Fruit fly (Drosophila melanogaster) whole organism, larva: ENCODE measurements around the gene Cyp318a1.

Experiments used
- noc ChIP-seq: fragments of 200-800 bp; sonication (Bioruptor generic); optimal IDR thresholded peaks from 3 replicates; lab custom pipeline; 2019; ENCODE audit warnings: missing biosample characterization, mild to moderate bottlenecking, missing genetic modification characterization, moderate library complexity

The Cyp318a1 gene

dm6 chrX:12013098-12013493 lies 19.3 kb upstream of the Cyp318a1 start:
- TF ChIP-seq noc (tag; lab: Kevin White, UChicago), result peak; percentile 60

DNA sequence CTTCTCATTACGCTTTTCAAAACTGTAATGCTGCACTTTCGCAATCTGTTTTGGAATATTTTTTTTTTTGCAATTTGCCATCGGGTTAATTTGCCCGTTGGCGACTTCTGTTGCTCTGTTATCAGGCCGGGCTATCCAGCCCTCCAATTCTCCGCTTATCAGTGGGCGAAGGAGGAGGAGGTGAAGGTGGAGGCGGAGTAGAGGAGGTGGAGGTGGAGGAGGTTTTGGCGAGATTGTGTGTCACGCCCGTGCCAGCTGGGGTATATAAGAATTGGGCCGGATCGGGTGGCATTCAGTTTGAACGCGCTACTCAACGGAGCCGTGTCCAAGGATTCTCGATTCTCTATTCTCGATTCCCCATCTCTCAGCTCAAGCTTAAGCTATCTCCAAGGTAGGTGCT lies 18.3 kb upstream of the Cyp318a1 start:
- no peak for TF ChIP-seq noc (tag; lab: Kevin White, UChicago)

- TF ChIP-seq noc (tag; lab: Kevin White, UChicago), result no peak
Measured at dm6 chrX:12014800-12015389, 17.5 kb upstream of the Cyp318a1 start.

DNA sequence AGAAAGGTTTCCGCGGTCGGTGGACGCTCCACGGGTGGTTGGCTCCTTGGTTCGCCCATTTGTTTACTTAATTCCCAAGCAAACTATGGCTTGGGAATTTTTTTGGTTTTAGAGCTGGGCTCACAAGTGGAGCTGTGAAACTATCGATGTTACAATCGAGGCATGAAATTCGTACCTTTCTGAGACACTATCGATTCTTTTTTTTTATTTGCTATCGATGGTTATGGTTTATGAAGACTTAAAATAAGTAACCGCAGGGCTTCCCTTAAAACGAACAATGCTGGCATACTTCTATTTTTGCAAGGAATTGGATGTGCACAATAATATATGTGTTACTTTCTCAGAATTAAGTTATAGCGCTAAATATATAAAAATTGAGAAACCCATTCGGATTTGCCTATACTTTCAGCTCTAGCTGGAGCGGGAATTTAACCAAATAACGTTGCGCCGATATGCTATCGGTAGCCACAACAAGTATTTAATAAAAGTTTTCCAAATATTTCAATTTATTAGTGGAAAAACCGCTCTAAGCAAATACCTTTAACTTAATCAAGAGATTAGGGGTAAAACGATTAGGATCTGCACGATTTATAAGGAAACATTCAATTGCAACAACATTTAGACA lies 14.5 kb upstream of the Cyp318a1 start, which contains the start of gene Chrac-16:
Gene Chrac-16, minus strand, starts transcription at position 147 of the 625 bp plus-strand sequence.
- TF ChIP-seq noc (tag; lab: Kevin White, UChicago), result no peak

dm6 chrX:12018440-12019101 lies 13.9 kb upstream of the Cyp318a1 start, which contains the start of gene Lsm12a:
TSS of gene Lsm12a (plus strand) at chrX:12018640.
- TF ChIP-seq noc (tag; lab: Kevin White, UChicago), result no peak

dm6 chrX:12020857-12021256 lies 11.6 kb upstream of the Cyp318a1 start, which contains the start of gene Tango4:
TSS of gene Tango4 (plus strand) at chrX:12021068.
- no peak for TF ChIP-seq noc (tag; lab: Kevin White, UChicago)

DNA sequence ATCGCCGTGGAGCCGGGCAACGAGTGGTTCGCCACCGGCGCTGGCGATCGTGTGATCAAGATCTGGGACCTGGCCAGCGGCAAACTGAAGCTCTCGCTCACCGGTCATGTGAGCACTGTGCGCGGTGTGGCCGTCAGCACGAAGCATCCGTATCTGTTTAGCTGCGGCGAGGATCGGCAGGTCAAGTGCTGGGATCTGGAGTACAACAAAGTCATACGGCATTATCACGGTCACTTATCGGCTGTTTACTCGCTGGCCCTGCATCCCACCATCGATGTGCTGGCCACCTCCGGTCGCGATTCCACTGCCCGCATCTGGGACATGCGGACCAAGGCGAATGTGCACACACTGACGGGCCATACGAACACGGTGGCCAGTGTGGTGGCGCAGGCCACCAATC lies 10.7 kb upstream of the Cyp318a1 start:
- no peak for TF ChIP-seq noc (tag; lab: Kevin White, UChicago)

- TF ChIP-seq noc (tag; lab: Kevin White, UChicago), result no peak
Measured at dm6 chrX:12028825-12029514, 3.5 kb upstream of the Cyp318a1 start, which contains the start of gene Usp7. TSS of gene Usp7 (minus strand) at chrX:12029032.

- TF ChIP-seq noc (tag; lab: Kevin White, UChicago), result no peak
Measured at dm6 chrX:12031400-12031799, 1.0 kb upstream of the Cyp318a1 start, which contains the start of gene Cyp311a1. TSS of gene Cyp311a1 (minus strand) at chrX:12031465.

- no peak for TF ChIP-seq noc (tag; lab: Kevin White, UChicago)
Measured at dm6 chrX:12034713-12035112, 2.3 kb downstream of the Cyp318a1 start.

DNA sequence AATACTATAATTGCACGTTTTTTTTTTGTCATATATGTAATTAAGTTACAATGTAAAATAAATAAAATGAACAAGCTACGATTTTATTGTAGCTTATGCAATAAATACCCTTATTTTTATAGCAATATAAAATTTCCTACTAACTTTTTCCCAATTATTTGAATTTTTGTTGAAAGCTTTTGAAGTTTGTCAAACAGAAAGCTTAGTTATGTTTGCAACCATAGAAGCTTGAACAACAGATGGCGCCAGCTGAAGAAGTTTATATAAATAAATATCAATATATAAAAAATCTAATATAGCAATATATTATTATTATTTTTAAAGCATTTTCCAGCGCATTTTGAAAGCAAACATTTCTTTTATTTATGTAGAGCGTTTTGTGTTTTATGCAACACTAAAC lies 2.8 kb downstream of the Cyp318a1 start:
- TF ChIP-seq noc (tag; lab: Kevin White, UChicago), result no peak

DNA sequence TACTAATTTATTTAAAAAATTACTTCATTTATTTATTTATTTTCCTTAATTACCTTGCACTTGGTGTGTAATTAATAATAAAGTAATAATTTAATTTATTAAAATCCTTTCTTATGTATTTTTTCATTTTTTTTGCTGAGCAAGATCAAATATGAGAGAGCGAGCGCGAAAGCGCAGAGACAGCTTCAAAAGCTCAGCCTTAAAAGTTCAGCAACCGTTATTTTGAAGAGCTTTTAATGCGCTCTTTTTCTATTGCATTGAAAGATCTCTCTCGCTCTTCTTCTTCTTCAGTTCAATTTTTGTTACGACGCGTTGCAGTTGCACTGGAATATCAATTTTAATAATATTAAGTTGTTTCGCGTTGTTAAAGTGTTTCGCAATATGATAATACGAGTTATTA lies 11.0 kb downstream of the Cyp318a1 start, which contains the start of gene Ten-a:
Gene Ten-a, plus strand, starts transcription at position 301 of the 400 bp plus-strand sequence.
- TF ChIP-seq noc (tag; lab: Kevin White, UChicago), result no peak

DNA sequence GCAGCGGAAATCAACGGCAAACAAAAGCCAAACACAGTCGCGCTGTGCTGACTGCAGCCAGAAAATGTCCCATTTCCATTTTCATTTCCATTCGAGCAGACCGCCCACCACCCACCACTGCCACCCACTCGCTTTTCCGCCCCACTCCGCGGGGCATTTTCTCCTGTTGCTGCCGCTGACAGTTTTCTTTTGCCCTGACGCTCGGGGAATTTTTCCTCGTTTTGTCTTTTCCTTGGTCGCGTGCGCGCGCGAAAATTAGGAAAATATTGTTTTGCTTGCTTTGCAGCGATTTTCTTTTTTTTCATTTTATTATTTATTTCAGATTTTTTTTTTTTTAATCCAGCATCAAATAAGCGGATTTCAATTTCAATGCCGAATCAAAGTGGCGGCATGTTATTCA lies 17.9 kb downstream of the Cyp318a1 start:
- no peak for TF ChIP-seq noc (tag; lab: Kevin White, UChicago)

dm6 chrX:12056535-12056934 lies 24.1 kb downstream of the Cyp318a1 start, which contains the start of gene Uch-L5R:
TSS of gene Uch-L5R (minus strand) at chrX:12056635.
- TF ChIP-seq noc (tag; lab: Kevin White, UChicago), result no peak

dm6 chrX:12059495-12059894 lies 27.1 kb downstream of the Cyp318a1 start, which contains the start of gene Muc11A:
TSS of gene Muc11A (plus strand) at chrX:12059795.
- TF ChIP-seq noc (tag; lab: Kevin White, UChicago), result no peak

dm6 chrX:12070137-12070536 lies 37.7 kb downstream of the Cyp318a1 start, which contains the start of gene CG34323:
TSS of gene CG34323 (plus strand) at chrX:12070437.
- TF ChIP-seq noc (tag; lab: Kevin White, UChicago), result no peak
